Worm (Caenorhabditis elegans) whole organism, L1 larva: ENCODE results near the gene lin-49.

Experiments
- aly-2 ChIP-seq: fragments of 150-350 bp; optimal IDR thresholded peaks from 2 replicates; lab custom pipeline; 2014; ENCODE audit warnings: missing biosample characterization, missing genetic modification characterization
- egl-27 ChIP-seq, 2 experiments: fragments of 150-350 bp in 1 of 2; sonication (generic microtip); optimal IDR thresholded peaks; 3 replicates each; lab custom pipeline; 2017 to 2018; ENCODE audit warnings: missing biosample characterization in 2 of 2, missing genetic modification characterization in 2 of 2, missing genetic modification reagents in 2 of 2
- elt-3 ChIP-seq, 6 experiments: fragments of 150-350 bp in 1 of 6; sonication (generic microtip); optimal IDR thresholded peaks; 2 replicates each; lab custom pipeline; 2017 to 2018; ENCODE audit warnings: missing biosample characterization in 6 of 6, missing genetic modification characterization in 6 of 6, inconsistent platforms in 1 of 6
- fos-1 ChIP-seq: fragments of 150-350 bp; optimal IDR thresholded peaks from 2 replicates; lab custom pipeline; 2014; ENCODE audit warnings: missing biosample characterization, missing genetic modification characterization
- lsy-2 ChIP-seq, 2 experiments: fragments of 150-350 bp; optimal IDR thresholded peaks; 2 replicates each; lab custom pipeline; 2014; ENCODE audit warnings: missing biosample characterization in 2 of 2, missing genetic modification characterization in 2 of 2
- mdl-1 ChIP-seq, 2 experiments: fragments of 150-350 bp; optimal IDR thresholded peaks; 2 replicates each; lab custom pipeline; 2014 to 2017; ENCODE audit warnings: missing biosample characterization in 2 of 2, missing genetic modification characterization in 2 of 2, inconsistent platforms in 1 of 2
- nhr-77 ChIP-seq: fragments of 150-350 bp; optimal IDR thresholded peaks from 2 replicates; lab custom pipeline; 2014; ENCODE audit warnings: missing biosample characterization, missing genetic modification characterization
- zag-1 ChIP-seq: fragments of 150-350 bp; optimal IDR thresholded peaks from 2 replicates; lab custom pipeline; 2014; ENCODE audit warnings: missing biosample characterization, missing genetic modification characterization

ce11 chrIV:8571138-8571537, 49.3 kb upstream of the lin-49 start, which contains the start of gene Y59H11AM.1:
- TF ChIP-seq fos-1 (no peak), aly-2 (tag; lab: Kevin White, UChicago) (no peak), mdl-1 (tag; optimal IDR thresholded peaks at IDR 0.05; lab: Kevin White, UChicago) (no peak), egl-27 (tag; optimal IDR thresholded peaks at IDR 0.05; lab: Kevin White, UChicago) (no peak), elt-3 (tag; optimal IDR thresholded peaks at IDR 0.05; lab: Kevin White, UChicago) (no peak), zag-1 (tag; lab: Kevin White, UChicago) (no peak), nhr-77 (tag; lab: Kevin White, UChicago) (no peak), lsy-2 (tag; optimal IDR thresholded peaks at IDR 0.05; lab: Kevin White, UChicago) (no peak)
